Worm (Caenorhabditis elegans) whole organism, late embryonic: Measurements from ENCODE around the gene C30H6.9.

ENCODE experiments used
- fax-1 ChIP-seq: sonication (generic microtip); optimal IDR thresholded peaks from 2 replicates; lab custom pipeline; 2016; ENCODE audit warnings: missing genotype, missing genetic modification characterization, missing compliant biosample characterization
- lin-11 ChIP-seq: fragments of 200-800 bp; sonication (Bioruptor generic); optimal IDR thresholded peaks from 2 replicates; lab custom pipeline; 2018; ENCODE audit warnings: mild to moderate bottlenecking, missing genetic modification characterization, missing compliant biosample characterization
- nfya-1 ChIP-seq: sonication (generic microtip); optimal IDR thresholded peaks from 2 replicates; lab custom pipeline; 2017; ENCODE audit warnings: missing genetic modification characterization, mild to moderate bottlenecking, missing compliant biosample characterization, antibody characterized with exemption, moderate library complexity
- nhr-11 ChIP-seq: fragments of 150-350 bp; optimal IDR thresholded peaks from 2 replicates; lab custom pipeline; 2014; ENCODE audit warnings: missing biosample characterization, missing genetic modification characterization
- nhr-232 ChIP-seq: sonication (generic microtip); optimal IDR thresholded peaks from 2 replicates; lab custom pipeline; 2016; ENCODE audit warnings: missing genetic modification characterization, missing compliant biosample characterization
- pax-1 ChIP-seq: fragments of 150-350 bp; optimal IDR thresholded peaks from 2 replicates; lab custom pipeline; 2014; ENCODE audit warnings: missing biosample characterization, missing genetic modification characterization
- rnt-1 ChIP-seq: sonication (generic microtip); optimal IDR thresholded peaks from 2 replicates; lab custom pipeline; 2016; ENCODE audit warnings: missing genetic modification characterization, missing compliant biosample characterization
- sox-2 ChIP-seq: fragments of 200-800 bp; sonication (Bioruptor generic); IDR thresholded peaks from 2 replicates; pipeline ENCODE4 v1.3.6; 2022; ENCODE audit warnings: missing genetic modification reagents, missing genetic modification characterization, missing compliant biosample characterization
- unc-55 ChIP-seq: sonication (generic microtip); optimal IDR thresholded peaks from 2 replicates; lab custom pipeline; 2017; ENCODE audit warnings: missing biosample characterization, missing genetic modification reagents, missing genetic modification characterization
- ztf-16 ChIP-seq: sonication (generic microtip); optimal IDR thresholded peaks from 2 replicates; lab custom pipeline; 2017; ENCODE audit warnings: missing genetic modification characterization, missing compliant biosample characterization

DNA sequence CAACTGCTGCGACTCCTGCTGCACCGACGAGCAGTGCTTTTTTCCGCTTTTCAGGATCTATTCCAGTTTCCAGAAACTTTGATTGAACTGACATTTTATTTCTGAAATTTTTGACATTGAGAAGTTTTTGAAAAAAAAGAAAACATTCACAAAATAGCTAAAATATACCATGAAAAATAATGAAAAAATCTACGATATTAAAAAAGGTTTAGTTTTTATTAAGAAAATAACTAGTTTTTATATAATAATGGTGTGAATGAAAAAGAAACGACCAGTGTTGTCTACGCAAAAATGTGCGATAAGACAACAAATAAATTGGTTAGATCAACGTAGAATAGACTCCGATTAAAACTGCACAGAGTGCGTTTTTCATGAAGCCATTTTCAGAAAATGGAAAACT, 25.6 kb upstream of the C30H6.9 start, which contains the start of gene pmp-4:
- TF ChIP-seq rnt-1 (tag; lab: Kevin White, UChicago) (no peak), nhr-232 (no peak), sox-2 (GFP tag; lab: Robert Waterston, UW) (no peak), pax-1 (tag; lab: Kevin White, UChicago) (no peak), lin-11 (tag; lab: Kevin White, UChicago) (no peak), unc-55 (GFP tag; lab: Kevin White, UChicago) (no peak), ztf-16 (no peak), fax-1 (tag; lab: Kevin White, UChicago) (no peak), nfya-1 (no peak), nhr-11 (tag; lab: Kevin White, UChicago) (no peak)
